Worm (Caenorhabditis elegans): ENCODE results near the gene fipr-17.

- no peak for TF ChIP-seq unc-3 (GFP tag; conservative IDR thresholded peaks at IDR 0.05)
- TF ChIP-seq unc-3 (tag; optimal IDR thresholded peaks at IDR 0.05) = no peak
- TF ChIP-seq F13H6.1 (tag; optimal IDR thresholded peaks at IDR 0.05) = no peak
- TF ChIP-seq odd-2 (tag; optimal IDR thresholded peaks at IDR 0.05) = no peak
- no peak for TF ChIP-seq elt-2 (tag; optimal IDR thresholded peaks at IDR 0.05)
- no peak for TF ChIP-seq unc-42 (tag; optimal IDR thresholded peaks at IDR 0.05)
- TF ChIP-seq ceh-24 (tag; optimal IDR thresholded peaks at IDR 0.05) = no peak
- no peak for TF ChIP-seq C38D4.7 (GFP tag; optimal IDR thresholded peaks at IDR 0.05)
- TF ChIP-seq sox-4 (tag; optimal IDR thresholded peaks at IDR 0.05) = no peak
- TF ChIP-seq pat-9 (tag; optimal IDR thresholded peaks at IDR 0.05) = no peak
- TF ChIP-seq ceh-9 (tag; optimal IDR thresholded peaks at IDR 0.05) = no peak
- no peak for TF ChIP-seq dmd-4 (tag; optimal IDR thresholded peaks at IDR 0.05; ENCODE audit: borderline replicate concordance)
- TF ChIP-seq nhr-11 (tag; optimal IDR thresholded peaks at IDR 0.05) = no peak
- TF ChIP-seq ztf-16 (tag; optimal IDR thresholded peaks at IDR 0.05) = no peak
Measured at ce11 chrIII:11022278-11022677, 14.9 kb upstream of the fipr-17 start.

Measured in whole organism, late embryonic.